Fruit fly (Drosophila melanogaster): ENCODE results near the gene mop.
A peak's percentile ranks its signal among the peaks of the same experiment; 100 is the strongest.

Gene mop

dm6 chr3L:14757464-14758384 lies 18.2 kb downstream of the mop start, which contains the start of gene CG42507:
Gene CG42507, minus strand, starts transcription at chr3L:14757962.
- peak; percentile 29 for TF ChIP-seq CG17801 (GFP tag; optimal IDR thresholded peaks at IDR 0.05; ENCODE audit: partially characterized antibody)

dm6 chr3L:14756724-14757463 lies 19.0 kb downstream of the mop start:
- TF ChIP-seq CG17801 (GFP tag; optimal IDR thresholded peaks at IDR 0.05; ENCODE audit: partially characterized antibody) = peak; percentile 61

DNA sequence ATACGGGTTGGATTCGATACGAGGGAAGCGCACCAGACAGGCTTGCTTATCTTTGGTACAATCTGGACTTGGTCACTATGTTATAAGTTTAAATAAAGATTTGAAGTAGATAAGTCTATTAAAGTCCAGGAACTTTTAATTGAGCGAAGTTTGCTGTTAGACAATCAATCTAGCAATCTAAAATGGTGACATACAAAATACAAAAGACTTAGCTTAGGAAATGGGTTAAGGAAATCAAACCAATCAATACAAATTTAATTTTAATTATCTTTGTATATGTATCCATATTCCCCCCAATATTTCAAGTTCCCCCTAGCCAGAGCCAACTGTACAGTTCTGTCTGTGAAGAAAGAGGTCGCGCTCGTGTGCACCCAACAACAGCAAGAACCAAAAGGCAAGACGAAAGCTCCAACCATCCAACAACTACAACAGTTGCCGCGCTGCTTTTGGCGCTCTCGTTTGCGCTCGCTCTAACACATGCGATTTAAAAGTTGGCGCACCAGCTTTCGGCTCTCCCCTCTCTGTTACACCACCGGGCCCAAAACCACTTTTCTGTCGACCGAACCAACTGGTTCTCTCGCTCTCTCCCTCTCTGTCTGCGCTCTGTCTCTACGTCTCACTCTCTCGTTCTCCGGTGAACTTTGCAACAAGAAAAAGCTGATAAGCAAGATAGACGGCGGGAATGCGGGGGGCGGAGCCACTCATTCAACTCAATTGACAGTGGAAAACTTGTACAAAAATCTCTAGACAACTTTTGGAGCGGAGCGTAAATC lies 19.8 kb downstream of the mop start:
- peak; percentile 7 for TF ChIP-seq CG17801 (GFP tag; optimal IDR thresholded peaks at IDR 0.05; ENCODE audit: partially characterized antibody)

DNA sequence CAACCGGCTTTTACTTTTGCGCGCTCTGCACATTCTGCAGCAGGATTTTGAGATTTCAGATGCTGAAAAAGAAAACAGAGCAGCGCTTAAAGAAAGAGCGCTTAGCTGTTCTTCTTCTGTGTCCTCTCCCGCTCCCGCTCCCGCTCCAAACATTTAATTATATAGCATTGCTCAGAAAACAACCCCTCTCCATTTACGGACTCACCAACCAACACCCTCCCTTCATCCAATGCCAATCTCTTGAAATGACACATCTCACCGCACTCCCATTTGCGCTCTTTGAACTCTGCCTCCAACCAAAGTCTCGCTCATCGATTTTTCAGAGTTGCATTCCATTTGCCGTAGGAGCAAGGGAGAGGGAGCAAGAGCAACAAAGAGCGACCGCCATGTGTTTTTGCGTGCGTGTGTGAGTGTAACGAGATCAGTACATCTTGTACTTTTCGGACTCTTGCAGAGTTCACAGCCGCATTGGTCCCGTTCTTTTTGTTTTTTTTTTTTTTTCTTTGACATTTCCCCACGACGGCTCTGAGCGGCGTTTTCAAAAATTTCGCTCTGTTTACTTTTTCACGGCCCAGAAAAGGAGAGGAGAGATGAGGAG lies 20.8 kb downstream of the mop start:
- no peak for TF ChIP-seq CG17801 (GFP tag; optimal IDR thresholded peaks at IDR 0.05; ENCODE audit: partially characterized antibody)

dm6 chr3L:14752816-14753215 lies 23.1 kb downstream of the mop start:
- no peak for TF ChIP-seq CG17801 (GFP tag; optimal IDR thresholded peaks at IDR 0.05; ENCODE audit: partially characterized antibody)

DNA sequence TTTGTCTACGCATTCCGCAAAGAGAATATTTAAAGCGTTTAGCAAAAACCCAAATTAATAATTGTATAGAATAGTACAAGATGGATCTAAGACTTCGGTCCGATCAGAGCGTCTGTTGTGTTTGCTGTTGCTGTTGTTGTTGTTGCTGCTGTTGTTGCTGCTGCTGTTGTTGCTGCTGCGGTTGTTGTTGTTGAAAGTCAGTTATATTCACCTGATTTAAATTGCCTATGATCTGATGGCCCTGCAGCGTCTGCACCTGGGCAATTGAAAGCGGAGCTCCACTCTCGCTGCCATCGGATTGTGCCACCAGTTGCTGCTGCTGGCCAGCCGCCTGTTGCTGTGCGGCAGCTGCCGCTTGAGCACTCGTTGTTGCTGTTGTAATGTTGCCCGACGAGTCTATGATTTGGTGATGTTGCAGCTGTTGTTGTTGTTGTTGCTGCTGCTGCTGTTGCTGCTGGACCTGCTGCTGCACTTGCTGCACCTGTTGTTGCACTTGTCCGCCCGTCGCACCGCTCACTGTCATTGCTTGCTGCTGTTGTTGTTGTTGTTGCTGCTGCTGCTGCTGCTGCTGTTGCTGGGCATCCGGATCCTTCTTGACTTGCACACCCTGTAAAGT lies 24.8 kb downstream of the mop start:
- TF ChIP-seq CG17801 (GFP tag; optimal IDR thresholded peaks at IDR 0.05; ENCODE audit: partially characterized antibody) = no peak

DNA sequence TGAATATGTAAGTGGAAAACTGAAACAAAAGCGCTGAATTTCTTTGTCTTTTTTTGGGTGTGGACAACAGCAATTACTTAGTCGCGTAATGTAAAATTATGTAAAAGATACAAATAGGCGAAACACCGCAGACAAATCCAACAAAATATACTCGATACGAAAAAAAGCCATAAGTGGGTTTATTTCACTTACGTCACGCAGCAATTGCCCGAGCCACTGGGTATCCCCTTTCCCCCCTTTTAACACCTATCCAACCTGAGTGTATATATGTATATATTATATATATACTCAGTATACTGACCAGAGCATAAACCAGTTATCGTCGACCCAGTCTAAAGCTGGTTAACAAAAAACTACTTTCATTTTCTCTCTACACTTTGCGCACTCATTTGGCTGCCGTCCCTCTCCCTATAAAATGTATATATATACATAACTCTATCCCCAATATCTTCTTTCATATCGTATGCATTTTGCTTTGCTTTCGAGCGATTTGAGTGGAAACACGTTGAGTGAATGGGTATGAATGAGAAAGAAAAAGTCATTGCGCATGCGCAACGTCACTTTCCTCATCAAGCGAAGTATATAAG lies 32.7 kb downstream of the mop start:
- no peak for TF ChIP-seq CG17801 (GFP tag; optimal IDR thresholded peaks at IDR 0.05; ENCODE audit: partially characterized antibody)

DNA sequence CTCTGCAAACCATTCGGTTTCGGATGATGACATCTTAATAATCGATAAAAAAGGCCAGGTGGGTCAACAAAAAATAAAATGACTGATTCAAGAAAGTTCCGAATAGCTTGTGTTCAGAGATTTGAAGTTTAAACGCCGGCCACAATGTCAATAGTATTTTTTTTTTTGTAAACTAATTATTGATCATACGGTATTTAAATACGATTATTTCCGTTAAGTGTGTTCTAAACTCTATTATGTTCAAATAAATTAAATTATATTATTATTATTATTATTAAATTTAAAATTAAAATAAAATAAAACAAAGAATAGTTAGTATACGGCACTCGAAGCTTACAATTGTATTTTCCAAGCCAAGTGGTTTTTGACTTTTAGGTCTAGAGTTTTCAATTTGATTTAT lies 42.5 kb downstream of the mop start, which contains the start of gene CG13471:
TSS of gene CG13471 (minus strand) at position 101 of the 400 bp plus-strand sequence.
- no peak for TF ChIP-seq CG17801 (GFP tag; optimal IDR thresholded peaks at IDR 0.05; ENCODE audit: partially characterized antibody)

dm6 chr3L:14731790-14732189 lies 44.1 kb downstream of the mop start:
- no peak for TF ChIP-seq CG17801 (GFP tag; optimal IDR thresholded peaks at IDR 0.05; ENCODE audit: partially characterized antibody)

- TF ChIP-seq CG17801 (GFP tag; optimal IDR thresholded peaks at IDR 0.05; ENCODE audit: partially characterized antibody) = no peak
Observed at dm6 chr3L:14728460-14728859, 47.5 kb downstream of the mop start, which contains the start of gene CG13473. Gene CG13473, plus strand, starts transcription at chr3L:14728760.

Data from ovary, adult (tissue).